ENCODE assay signal across 5 fruit fly cellular contexts in the genomic region with DNA sequence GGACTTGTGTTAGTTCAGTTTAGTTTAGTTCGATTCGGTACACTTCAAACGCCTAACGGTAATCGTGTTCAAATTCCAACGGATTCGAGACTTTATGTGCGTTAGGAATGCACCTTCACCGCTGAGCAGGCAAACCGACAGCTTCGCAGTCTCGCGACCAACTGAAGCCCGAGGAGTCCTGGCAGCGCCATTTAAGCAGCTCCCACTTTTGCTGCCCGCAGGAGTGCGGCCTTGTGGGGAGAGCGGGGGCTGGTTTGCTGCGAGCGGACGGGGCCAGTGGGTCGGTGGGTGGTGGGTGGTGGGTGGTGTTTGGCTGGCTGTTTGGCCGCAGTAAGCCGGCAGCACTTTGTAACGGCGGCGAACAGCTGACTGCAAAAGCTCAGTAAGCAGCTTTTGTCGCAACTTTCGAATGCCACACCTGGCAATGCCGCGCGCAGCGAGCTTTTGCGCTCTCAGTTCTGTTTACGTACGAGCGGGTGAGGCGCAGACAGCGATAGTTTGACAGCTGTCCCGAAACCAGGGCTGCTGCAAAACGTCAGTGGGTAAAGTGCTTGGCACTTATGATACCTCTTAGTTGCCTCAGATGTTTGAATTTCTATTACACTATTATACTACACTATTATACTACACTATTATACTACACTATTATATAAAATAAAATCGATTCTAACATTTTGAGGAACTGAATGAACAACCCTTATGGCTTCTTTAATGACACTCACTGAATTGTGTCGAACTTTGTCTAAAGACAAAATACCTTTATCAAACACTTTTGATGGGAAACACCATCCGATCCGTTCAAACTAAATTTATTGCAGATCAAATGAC.
TF ChIP-seq lines count a peak whose summit lies in the region.

A gene (minus strand): TSS at position 181 of the 828 bp plus-strand sequence.

TF ChIP-seq in whole organism, adult, 20 proteins besides CTCF, POLR2A, EP300 and RAD21 (continued from another document):
- TF ChIP-seq CG11617 (GFP tag; optimal IDR thresholded peaks at IDR 0.05; lab: Kevin White, UChicago), result no peak

TF ChIP-seq in whole organism, embryonic, 481 proteins besides CTCF, POLR2A, EP300 and RAD21 (continued from another document and continues in another):
- TF ChIP-seq CG16813 (GFP tag; IDR thresholded peaks at IDR 0.05; lab: Robert Waterston, UW; ENCODE audit: partially characterized antibody), result no peak
- no peak for TF ChIP-seq fu2 (GFP tag; optimal IDR thresholded peaks at IDR 0.05; lab: Kevin White, UChicago)
- TF ChIP-seq ftz-f1 (GFP tag; optimal IDR thresholded peaks at IDR 0.05; lab: Kevin White, UChicago), result no peak
- no peak for TF ChIP-seq CG7556 (GFP tag; optimal IDR thresholded peaks at IDR 0.05; lab: Kevin White, UChicago)
- TF ChIP-seq zfh2 (GFP tag; optimal IDR thresholded peaks at IDR 0.05; lab: Kevin White, UChicago), result no peak
- TF ChIP-seq vnd (GFP tag; IDR thresholded peaks at IDR 0.05; lab: Robert Waterston, UW; ENCODE audit: partially characterized antibody), result no peak
- no peak for TF ChIP-seq CG12659 (GFP tag; optimal IDR thresholded peaks at IDR 0.05; lab: Kevin White, UChicago)
- TF ChIP-seq CG8089 (GFP tag; optimal IDR thresholded peaks at IDR 0.05; lab: Kevin White, UChicago), result no peak
- TF ChIP-seq CG34224 (GFP tag; IDR thresholded peaks at IDR 0.05; lab: Robert Waterston, UW; ENCODE audit: partially characterized antibody), result peak; percentile 51; the same call in 2 of the 3 replicates
- TF ChIP-seq Elba2 (GFP tag; optimal IDR thresholded peaks at IDR 0.05; lab: Kevin White, UChicago), result no peak
- TF ChIP-seq p53 (GFP tag; optimal IDR thresholded peaks at IDR 0.05; lab: Kevin White, UChicago), result no peak
- no peak for TF ChIP-seq ems (GFP tag; optimal IDR thresholded peaks at IDR 0.05; lab: Kevin White, UChicago)
- no peak for TF ChIP-seq CG1602 (GFP tag; optimal IDR thresholded peaks at IDR 0.05; lab: Kevin White, UChicago)
- TF ChIP-seq sisA (GFP tag; IDR thresholded peaks at IDR 0.05; lab: Robert Waterston, UW), result no peak
- TF ChIP-seq pfk (GFP tag; optimal IDR thresholded peaks at IDR 0.05; lab: Kevin White, UChicago), result no peak
- TF ChIP-seq exex (tag; optimal IDR thresholded peaks at IDR 0.05; lab: Kevin White, UChicago), result no peak
- no peak for TF ChIP-seq gsb-n (tag; optimal IDR thresholded peaks at IDR 0.05; lab: Kevin White, UChicago)
- TF ChIP-seq CG9817 (tag; optimal IDR thresholded peaks at IDR 0.05; lab: Kevin White, UChicago), result no peak
- no peak for TF ChIP-seq CG13624 (GFP tag; optimal IDR thresholded peaks at IDR 0.05; lab: Kevin White, UChicago)
- TF ChIP-seq Sox102F (GFP tag; optimal IDR thresholded peaks at IDR 0.05; lab: Kevin White, UChicago), result peak; percentile 7
- TF ChIP-seq Rfx (GFP tag; IDR thresholded peaks at IDR 0.05; lab: Robert Waterston, UW), result peak; percentile 17; the same call in 1 of the 2 replicates
- TF ChIP-seq trh (GFP tag; optimal IDR thresholded peaks at IDR 0.05; lab: Kevin White, UChicago), result no peak
- no peak for TF ChIP-seq Vsx1 (GFP tag; optimal IDR thresholded peaks at IDR 0.05; lab: Kevin White, UChicago)
- TF ChIP-seq CG6683 (GFP tag; optimal IDR thresholded peaks at IDR 0.05; lab: Kevin White, UChicago), result no peak
- no peak for TF ChIP-seq CG10565 (GFP tag; optimal IDR thresholded peaks at IDR 0.05; lab: Kevin White, UChicago)
- no peak for TF ChIP-seq Lhr (GFP tag; optimal IDR thresholded peaks at IDR 0.05; lab: Kevin White, UChicago)
- no peak for TF ChIP-seq tin (GFP tag; optimal IDR thresholded peaks at IDR 0.05; lab: Kevin White, UChicago)
- no peak for TF ChIP-seq ato (GFP tag; IDR thresholded peaks at IDR 0.05; lab: Robert Waterston, UW; ENCODE audit: partially characterized antibody)
- TF ChIP-seq bab2 (GFP tag; optimal IDR thresholded peaks at IDR 0.05; lab: Kevin White, UChicago), result no peak
- no peak for TF ChIP-seq CG7357 (GFP tag; IDR thresholded peaks at IDR 0.05; lab: Robert Waterston, UW)

TF ChIP-seq in whole organism, prepupa, 60 proteins besides CTCF, POLR2A, EP300 and RAD21 (continued from another document):
- TF ChIP-seq CG10669 (GFP tag; optimal IDR thresholded peaks at IDR 0.05; lab: Kevin White, UChicago) (peak; percentile 21), CG6808 (GFP tag; optimal IDR thresholded peaks at IDR 0.05; lab: Kevin White, UChicago) (peak; percentile 12), CG3032 (tag; optimal IDR thresholded peaks at IDR 0.05; lab: Kevin White, UChicago) (no peak), Met (GFP tag; optimal IDR thresholded peaks at IDR 0.05; lab: Kevin White, UChicago) (peak; percentile 43), esn (GFP tag; optimal IDR thresholded peaks at IDR 0.05; lab: Kevin White, UChicago) (peak; percentile 14)

TF ChIP-seq in whole organism, pupa, 21 proteins besides CTCF, POLR2A, EP300 and RAD21 (continued from another document):
- no peak for TF ChIP-seq fd96Ca (GFP tag; IDR thresholded peaks at IDR 0.05; lab: Robert Waterston, UW)
- TF ChIP-seq CG8301 (tag; optimal IDR thresholded peaks at IDR 0.05; lab: Kevin White, UChicago), result peak; percentile 19
- peak; percentile 28; the same call in 1 of the 2 replicates for TF ChIP-seq Ets98B (GFP tag; IDR thresholded peaks at IDR 0.05; lab: Robert Waterston, UW)
- no peak for TF ChIP-seq CG34367 (tag; optimal IDR thresholded peaks at IDR 0.05; lab: Kevin White, UChicago)

TF ChIP-seq in whole organism, wandering third instar larva, 38 proteins besides CTCF, POLR2A, EP300 and RAD21 (continued from another document):
- peak; percentile 67 for TF ChIP-seq woc (GFP tag; optimal IDR thresholded peaks at IDR 0.05; lab: Kevin White, UChicago)
- TF ChIP-seq N (GFP tag; optimal IDR thresholded peaks at IDR 0.05; lab: Kevin White, UChicago), result no peak
- no peak for TF ChIP-seq Hr83 (GFP tag; optimal IDR thresholded peaks at IDR 0.05; lab: Kevin White, UChicago; ENCODE audit: poor library complexity, severe bottlenecking)
- TF ChIP-seq psq (GFP tag; optimal IDR thresholded peaks at IDR 0.05; lab: Kevin White, UChicago), result peak; percentile 88
- no peak for TF ChIP-seq ey (GFP tag; optimal IDR thresholded peaks at IDR 0.05; lab: Kevin White, UChicago)
- TF ChIP-seq Myc (optimal IDR thresholded peaks at IDR 0.05; lab: Kevin White, UChicago), result no peak
- TF ChIP-seq Dfd (GFP tag; optimal IDR thresholded peaks at IDR 0.05; lab: Kevin White, UChicago), result no peak
- no peak for TF ChIP-seq Sp1 (GFP tag; optimal IDR thresholded peaks at IDR 0.05; lab: Kevin White, UChicago)
- no peak for TF ChIP-seq Hnf4 (GFP tag; optimal IDR thresholded peaks at IDR 0.05; lab: Kevin White, UChicago)
- no peak for TF ChIP-seq brk (GFP tag; optimal IDR thresholded peaks at IDR 0.05; lab: Kevin White, UChicago)
- no peak for TF ChIP-seq dmrt93B (GFP tag; optimal IDR thresholded peaks at IDR 0.05; lab: Kevin White, UChicago)
- TF ChIP-seq Dif (GFP tag; optimal IDR thresholded peaks at IDR 0.05; lab: Kevin White, UChicago; ENCODE audit: partially characterized antibody), result no peak
- peak; percentile 80 for TF ChIP-seq pan (optimal IDR thresholded peaks at IDR 0.05; lab: Kevin White, UChicago)
- no peak for TF ChIP-seq Hr78 (GFP tag; optimal IDR thresholded peaks at IDR 0.05; lab: Kevin White, UChicago)
- TF ChIP-seq Jra (GFP tag; optimal IDR thresholded peaks at IDR 0.05; lab: Kevin White, UChicago), result no peak
- no peak for TF ChIP-seq br (GFP tag; optimal IDR thresholded peaks at IDR 0.05; lab: Kevin White, UChicago)
- TF ChIP-seq Vsx2 (GFP tag; optimal IDR thresholded peaks at IDR 0.05; lab: Kevin White, UChicago; ENCODE audit: partially characterized antibody), result no peak
- no peak for TF ChIP-seq CrebA (GFP tag; optimal IDR thresholded peaks at IDR 0.05; lab: Kevin White, UChicago; ENCODE audit: borderline replicate concordance)
- no peak for TF ChIP-seq dsf (GFP tag; optimal IDR thresholded peaks at IDR 0.05; lab: Kevin White, UChicago; ENCODE audit: borderline replicate concordance)
